Fruit fly (Drosophila melanogaster) whole organism, embryonic: Measurements from ENCODE around the gene Top3beta.

Source experiments
- Atf-2 ChIP-seq: fragments of 200-800 bp; sonication (Bioruptor generic); optimal IDR thresholded peaks from 2 replicates; lab custom pipeline; 2016; ENCODE audit warnings: missing biosample characterization, missing genetic modification characterization
- Atf3 ChIP-seq: fragments of 200-800 bp; sonication (Bioruptor generic); optimal IDR thresholded peaks from 3 replicates; lab custom pipeline; 2016; ENCODE audit warnings: missing biosample characterization, missing genetic modification characterization
- CG10209 ChIP-seq: fragments of 200-800 bp; sonication (Bioruptor generic); optimal IDR thresholded peaks from 3 replicates; lab custom pipeline; 2017; ENCODE audit warnings: missing biosample characterization, mild to moderate bottlenecking, missing genetic modification characterization, missing genetic modification reagents
- CG10959 ChIP-seq: fragments of 200-800 bp; sonication (Bioruptor generic); IDR thresholded peaks from 2 replicates; pipeline ENCODE4 v1.3.6; 2022; ENCODE audit warnings: missing biosample characterization, missing genetic modification characterization
- CG11560 ChIP-seq: fragments of 200-800 bp; sonication (Bioruptor generic); IDR thresholded peaks from 3 replicates; pipeline ENCODE4 v1.3.6; 2022; ENCODE audit warnings: missing biosample characterization, missing genetic modification characterization
- CG12769 ChIP-seq: fragments of 200-800 bp; sonication (Bioruptor generic); optimal IDR thresholded peaks from 2 replicates; lab custom pipeline; 2019; ENCODE audit warnings: missing biosample characterization, mild to moderate bottlenecking, missing genetic modification characterization, moderate library complexity
- CG13624 ChIP-seq: fragments of 200-800 bp; sonication (Bioruptor generic); optimal IDR thresholded peaks from 2 replicates; lab custom pipeline; 2016; ENCODE audit warnings: missing biosample characterization, missing genetic modification characterization
- CG1647 ChIP-seq: fragments of 200-800 bp; sonication (Bioruptor generic); optimal IDR thresholded peaks from 3 replicates; lab custom pipeline; 2016; ENCODE audit warnings: missing biosample characterization, missing genetic modification characterization
- CG17328 ChIP-seq: fragments of 200-800 bp; sonication (Bioruptor generic); IDR thresholded peaks from 2 replicates; pipeline ENCODE4 v1.3.6; 2022; ENCODE audit warnings: missing biosample characterization, missing genetic modification characterization
- CG18011 ChIP-seq: fragments of 200-800 bp; sonication (Bioruptor generic); optimal IDR thresholded peaks from 2 replicates; lab custom pipeline; 2017; ENCODE audit warnings: missing biosample characterization, missing genetic modification characterization, mild to moderate bottlenecking, moderate library complexity, missing genotype
- CG18476 ChIP-seq: fragments of 200-800 bp; sonication (Bioruptor generic); optimal IDR thresholded peaks from 2 replicates; lab custom pipeline; 2016; ENCODE audit warnings: missing biosample characterization, mild to moderate bottlenecking, missing genetic modification characterization
- CG18599 ChIP-seq: fragments of 200-800 bp; sonication (Bioruptor generic); optimal IDR thresholded peaks from 3 replicates; lab custom pipeline; 2017; ENCODE audit warnings: missing biosample characterization, missing genetic modification characterization, mild to moderate bottlenecking, moderate library complexity, missing genetic modification reagents
- CG31388 ChIP-seq: fragments of 200-800 bp; sonication (Bioruptor generic); optimal IDR thresholded peaks from 2 replicates; lab custom pipeline; 2016; ENCODE audit warnings: missing biosample characterization, missing genetic modification characterization
- CG32767 ChIP-seq: fragments of 200-800 bp; sonication (Bioruptor generic); IDR thresholded peaks from 2 replicates; pipeline ENCODE4 v1.3.6; 2022; ENCODE audit warnings: missing biosample characterization, missing genetic modification characterization
- CG3281 ChIP-seq: fragments of 200-800 bp; sonication (Bioruptor generic); optimal IDR thresholded peaks from 3 replicates; lab custom pipeline; 2017; ENCODE audit warnings: missing biosample characterization, mild to moderate bottlenecking, missing genetic modification characterization
- CG33557 ChIP-seq: fragments of 200-800 bp; sonication (Bioruptor generic); optimal IDR thresholded peaks from 2 replicates; lab custom pipeline; 2019; ENCODE audit warnings: missing biosample characterization, mild to moderate bottlenecking, missing genetic modification characterization, moderate library complexity
- CG3838 ChIP-seq: fragments of 200-800 bp; sonication (Bioruptor generic); optimal IDR thresholded peaks from 3 replicates; lab custom pipeline; 2016; ENCODE audit warnings: missing biosample characterization, missing genetic modification characterization
- CG4282 ChIP-seq: fragments of 200-800 bp; sonication (Bioruptor generic); optimal IDR thresholded peaks from 2 replicates; lab custom pipeline; 2016; ENCODE audit warnings: missing biosample characterization, missing genetic modification characterization
- CG4617 ChIP-seq: fragments of 200-800 bp; sonication (Bioruptor generic); optimal IDR thresholded peaks from 3 replicates; lab custom pipeline; 2016; ENCODE audit warnings: missing biosample characterization, missing genetic modification characterization, borderline replicate concordance
- CG6175 ChIP-seq: fragments of 200-800 bp; sonication (Bioruptor generic); IDR thresholded peaks from 3 replicates; pipeline ENCODE4 v1.3.6; 2022; ENCODE audit warnings: missing biosample characterization, missing genetic modification characterization
- CG6683 ChIP-seq: fragments of 200-800 bp; sonication (Bioruptor generic); optimal IDR thresholded peaks from 2 replicates; lab custom pipeline; 2017; ENCODE audit warnings: missing biosample characterization, mild to moderate bottlenecking, missing genetic modification characterization, missing genetic modification reagents
- CG8924 ChIP-seq: fragments of 200-800 bp; optimal IDR thresholded peaks from 3 replicates; lab custom pipeline; 2019; ENCODE audit warnings: missing biosample characterization, mild to moderate bottlenecking, missing genetic modification characterization, moderate library complexity
- CG9876 ChIP-seq: fragments of 200-800 bp; sonication (Bioruptor generic); optimal IDR thresholded peaks from 2 replicates; lab custom pipeline; 2016; ENCODE audit warnings: missing biosample characterization, missing genetic modification characterization
- CG9932 ChIP-seq: fragments of 200-800 bp; sonication (Bioruptor generic); IDR thresholded peaks from 2 replicates; pipeline ENCODE4 v1.3.6; 2022; ENCODE audit warnings: missing biosample characterization, missing genetic modification characterization
- Camta ChIP-seq: fragments of 200-800 bp; sonication (Bioruptor generic); optimal IDR thresholded peaks from 2 replicates; lab custom pipeline; 2016; ENCODE audit warnings: missing biosample characterization, missing genetic modification characterization
- Dfd ChIP-seq, 2 experiments: fragments of >200 bp; optimal IDR thresholded peaks; 2 replicates each; lab custom pipeline; 2017; ENCODE audit warnings: missing biosample characterization in 2 of 2, missing genetic modification characterization in 2 of 2
- Dll ChIP-seq: fragments of 200-800 bp; sonication (Bioruptor generic); IDR thresholded peaks from 4 replicates; pipeline ENCODE4 v1.3.6; 2022; ENCODE audit warnings: missing biosample characterization, missing genetic modification characterization; ENCODE audit not compliant: partially characterized antibody
- Doc2 ChIP-seq: fragments of 200-800 bp; sonication (Bioruptor generic); IDR thresholded peaks from 2 replicates; pipeline ENCODE4 v1.3.6; 2022; ENCODE audit warnings: missing biosample characterization, missing genetic modification characterization
- Fer3 ChIP-seq: fragments of 200-800 bp; sonication (Bioruptor generic); optimal IDR thresholded peaks from 2 replicates; lab custom pipeline; 2018; ENCODE audit warnings: missing biosample characterization, mild to moderate bottlenecking, missing genetic modification characterization, moderate library complexity
- Gug ChIP-seq: fragments of 200-800 bp; sonication (Bioruptor generic); IDR thresholded peaks from 4 replicates; pipeline ENCODE4 v1.3.6; 2022; ENCODE audit warnings: missing biosample characterization, missing genetic modification characterization
- Hey ChIP-seq: fragments of 200-800 bp; sonication (Bioruptor generic); optimal IDR thresholded peaks from 3 replicates; lab custom pipeline; 2018; ENCODE audit warnings: missing biosample characterization, mild to moderate bottlenecking, missing genetic modification characterization
- Hr78 ChIP-seq, 2 experiments: fragments of 200-800 bp in 1 of 2; fragments of >200 bp in 1 of 2; sonication (Bioruptor generic) in 1 of 2; optimal IDR thresholded peaks; 2 replicates each; lab custom pipeline; 2017 to 2019; ENCODE audit warnings: missing biosample characterization in 2 of 2, missing genetic modification characterization in 2 of 2, mild to moderate bottlenecking in 1 of 2, moderate library complexity in 1 of 2
- Sry-β ChIP-seq: fragments of 200-800 bp; sonication (Bioruptor generic); optimal IDR thresholded peaks from 2 replicates; lab custom pipeline; 2018; ENCODE audit warnings: missing biosample characterization, mild to moderate bottlenecking, missing genetic modification characterization, moderate library complexity
- Ssrp ChIP-seq: fragments of 200-800 bp; sonication (Bioruptor generic); optimal IDR thresholded peaks from 2 replicates; lab custom pipeline; 2018; ENCODE audit warnings: missing biosample characterization, mild to moderate bottlenecking, missing genetic modification characterization, moderate library complexity
- Xbp1 ChIP-seq: fragments of 200-800 bp; sonication (Bioruptor generic); optimal IDR thresholded peaks from 3 replicates; lab custom pipeline; 2016; ENCODE audit warnings: missing biosample characterization, mild to moderate bottlenecking, missing genetic modification characterization
- al ChIP-seq: fragments of 200-800 bp; sonication (Bioruptor generic); IDR thresholded peaks from 2 replicates; pipeline ENCODE4 v1.3.6; 2022; ENCODE audit warnings: missing biosample characterization, missing genetic modification characterization
- cad ChIP-seq: fragments of >200 bp; optimal IDR thresholded peaks from 2 replicates; lab custom pipeline; 2017; ENCODE audit warnings: missing biosample characterization, missing genetic modification characterization
- cwo ChIP-seq: fragments of 200-800 bp; sonication (Bioruptor generic); optimal IDR thresholded peaks from 3 replicates; lab custom pipeline; 2017; ENCODE audit warnings: missing biosample characterization, missing genetic modification characterization, mild to moderate bottlenecking, moderate library complexity, missing genetic modification reagents
- emc ChIP-seq: fragments of 200-800 bp; sonication (Bioruptor generic); optimal IDR thresholded peaks from 2 replicates; lab custom pipeline; 2016; ENCODE audit warnings: missing biosample characterization, missing genetic modification characterization
- ewg ChIP-seq: fragments of 200-800 bp; sonication (Bioruptor generic); optimal IDR thresholded peaks from 3 replicates; lab custom pipeline; 2017; ENCODE audit warnings: mild to moderate bottlenecking, missing biosample characterization, missing genetic modification reagents, missing genetic modification characterization
- grn ChIP-seq: fragments of 200-800 bp; sonication (Bioruptor generic); optimal IDR thresholded peaks from 3 replicates; lab custom pipeline; 2017; ENCODE audit warnings: missing biosample characterization, missing genetic modification characterization
- h ChIP-seq: fragments of >200 bp; optimal IDR thresholded peaks from 2 replicates; lab custom pipeline; 2017
- her ChIP-seq: fragments of 200-800 bp; sonication (Bioruptor generic); optimal IDR thresholded peaks from 2 replicates; lab custom pipeline; 2016; ENCODE audit warnings: missing biosample characterization, missing genetic modification characterization
- ind ChIP-seq: fragments of 200-800 bp; sonication (Bioruptor generic); optimal IDR thresholded peaks from 3 replicates; lab custom pipeline; 2016; ENCODE audit warnings: missing biosample characterization, missing genetic modification characterization
- pb ChIP-seq: fragments of 200-800 bp; sonication (Bioruptor generic); optimal IDR thresholded peaks from 3 replicates; lab custom pipeline; 2016; ENCODE audit warnings: missing biosample characterization, missing genetic modification characterization
- peb ChIP-seq: fragments of 200-800 bp; sonication (Bioruptor generic); IDR thresholded peaks from 2 replicates; pipeline ENCODE4 v1.3.6; 2022; ENCODE audit warnings: missing biosample characterization, missing genetic modification characterization
- pfk ChIP-seq: fragments of 200-800 bp; sonication (Bioruptor generic); optimal IDR thresholded peaks from 2 replicates; lab custom pipeline; 2018; ENCODE audit warnings: missing biosample characterization, mild to moderate bottlenecking, missing genetic modification characterization, moderate library complexity
- rib ChIP-seq: fragments of 200-800 bp; sonication (Bioruptor generic); IDR thresholded peaks from 2 replicates; pipeline ENCODE4 v1.3.6; 2022; ENCODE audit warnings: missing biosample characterization, missing genetic modification characterization
- slp2 ChIP-seq: fragments of 200-800 bp; sonication (Bioruptor generic); optimal IDR thresholded peaks from 2 replicates; lab custom pipeline; 2016; ENCODE audit warnings: missing biosample characterization, missing genetic modification characterization
- tup ChIP-seq: fragments of 200-800 bp; sonication (Bioruptor generic); optimal IDR thresholded peaks from 2 replicates; lab custom pipeline; 2016; ENCODE audit warnings: missing biosample characterization, mild to moderate bottlenecking, missing genetic modification characterization, moderate library complexity
- wor ChIP-seq: fragments of 200-800 bp; sonication (Bioruptor generic); IDR thresholded peaks from 2 replicates; pipeline ENCODE4 v1.3.6; 2022; ENCODE audit warnings: missing biosample characterization, missing genetic modification characterization

Gene Top3beta

dm6 chrX:6267187-6267711 is 20.5 kb downstream of the Top3beta start, which contains the start of gene schlank (continued):
- peak; percentile 18; the same call in 1 of the 2 replicates for TF ChIP-seq CG17328 (GFP tag; lab: Robert Waterston, UW)
- no peak for TF ChIP-seq emc (GFP tag; lab: Kevin White, UChicago)
- TF ChIP-seq CG32767: no peak
- no peak for TF ChIP-seq CG1647 (GFP tag; lab: Kevin White, UChicago)
- no peak for TF ChIP-seq h (lab: Kevin White, UChicago)
- peak; percentile 64 for TF ChIP-seq Xbp1 (GFP tag; lab: Kevin White, UChicago)
- TF ChIP-seq pb (GFP tag; lab: Kevin White, UChicago): no peak
- no peak for TF ChIP-seq grn (GFP tag; lab: Kevin White, UChicago)
- peak; percentile 54 for TF ChIP-seq CG13624 (GFP tag; lab: Kevin White, UChicago)
- peak; percentile 59 for TF ChIP-seq CG12769 (tag; lab: Kevin White, UChicago)
- no peak for TF ChIP-seq Atf3 (GFP tag; lab: Kevin White, UChicago)
- no peak for TF ChIP-seq wor (GFP tag; lab: Robert Waterston, UW)
- TF ChIP-seq CG6683 (GFP tag; lab: Kevin White, UChicago): no peak
- TF ChIP-seq CG8924 (tag; lab: Kevin White, UChicago): peak; percentile 25
- TF ChIP-seq pfk (GFP tag; lab: Kevin White, UChicago): no peak
- no peak for TF ChIP-seq CG18011 (GFP tag; lab: Kevin White, UChicago)
- TF ChIP-seq Camta (GFP tag; lab: Kevin White, UChicago): no peak
- no peak for TF ChIP-seq tup
- no peak for TF ChIP-seq CG11560
- no peak for TF ChIP-seq CG10959 (GFP tag; lab: Robert Waterston, UW)
- peak; percentile 31 for TF ChIP-seq CG18476 (GFP tag; lab: Kevin White, UChicago)
- no peak for TF ChIP-seq Doc2
- TF ChIP-seq Sry-β (GFP tag; lab: Kevin White, UChicago): no peak
- TF ChIP-seq rib (GFP tag; lab: Robert Waterston, UW): no peak
- peak; percentile 67 for TF ChIP-seq Gug
- no peak for TF ChIP-seq CG33557 (GFP tag; lab: Kevin White, UChicago)
- TF ChIP-seq her: peak; percentile 67
- TF ChIP-seq Dll (GFP tag; lab: Robert Waterston, UW): no peak
- TF ChIP-seq CG31388 (GFP tag; lab: Kevin White, UChicago): no peak
- TF ChIP-seq CG6175: no peak
- TF ChIP-seq Dfd (GFP tag; optimal IDR thresholded peaks at IDR 0.05; lab: Kevin White, UChicago): no peak
- peak; percentile 70 for TF ChIP-seq CG9932 (GFP tag; lab: Robert Waterston, UW)
- TF ChIP-seq CG3838 (GFP tag; lab: Kevin White, UChicago): no peak
- TF ChIP-seq CG3281 (GFP tag; lab: Kevin White, UChicago): no peak
- peak; percentile 73 for TF ChIP-seq ind (GFP tag; lab: Kevin White, UChicago)
- peak; percentile 49 for TF ChIP-seq Atf-2
- no peak for TF ChIP-seq Hey (tag; lab: Kevin White, UChicago)
- no peak for TF ChIP-seq cad (GFP tag; lab: Kevin White, UChicago)
- no peak for TF ChIP-seq Hr78 (GFP tag; optimal IDR thresholded peaks at IDR 0.05; lab: Kevin White, UChicago)
- peak; percentile 42 for TF ChIP-seq slp2 (GFP tag; lab: Kevin White, UChicago)
- TF ChIP-seq CG4617 (GFP tag; lab: Kevin White, UChicago): no peak
- no peak; the same call in 1 of the 2 replicates for TF ChIP-seq al (GFP tag; lab: Robert Waterston, UW)
- 0 out of 2 replicates have a peak, but pooled peaks have one; percentile 29 for TF ChIP-seq peb (GFP tag; lab: Robert Waterston, UW)
- peak; percentile 38 for TF ChIP-seq CG4282 (GFP tag; lab: Kevin White, UChicago)
- no peak for TF ChIP-seq cwo (GFP tag; lab: Kevin White, UChicago)
- peak; percentile 40 for TF ChIP-seq Ssrp (tag; lab: Kevin White, UChicago)
- peak; percentile 52 for TF ChIP-seq Fer3 (tag; lab: Kevin White, UChicago)
- peak; percentile 6 for TF ChIP-seq CG18599 (GFP tag; lab: Kevin White, UChicago)
- peak; percentile 26 for TF ChIP-seq CG9876
- peak; percentile 39 for TF ChIP-seq ewg (GFP tag; lab: Kevin White, UChicago)
- peak; percentile 17 for TF ChIP-seq CG10209
